Fruit fly (Drosophila melanogaster): Measurements from ENCODE around the gene CG15641.

Gene CG15641

DNA sequence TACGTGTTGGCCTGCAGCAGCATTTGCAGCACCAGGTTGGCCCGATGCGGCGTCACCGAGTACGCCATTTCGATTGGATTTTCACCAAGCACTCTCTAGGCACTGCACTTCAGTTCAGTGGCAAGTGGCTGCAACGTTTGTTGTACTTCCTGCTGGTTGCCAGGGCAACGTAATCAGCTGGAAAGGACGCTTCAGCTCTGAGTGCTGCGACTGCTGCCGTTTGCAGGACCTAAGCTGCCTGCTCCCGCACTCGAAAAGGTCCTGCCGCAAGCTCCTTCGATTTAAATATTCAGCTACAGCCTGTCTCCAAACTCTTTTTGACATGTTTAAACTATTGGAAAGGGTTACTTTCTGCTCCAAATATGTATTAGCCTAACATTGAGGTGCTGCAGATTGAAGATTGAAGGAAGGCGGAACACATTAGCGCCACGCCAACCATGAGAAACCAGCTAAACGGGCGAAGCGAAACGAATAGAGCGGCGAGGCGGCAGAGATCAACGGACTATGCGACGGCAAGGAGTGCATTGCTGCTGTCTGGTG, at the start of gene CG15641, which contains the start of gene CG15642:
Gene CG15641, plus strand, starts transcription at position 490 of the 540 bp plus-strand sequence.
Gene CG15642, minus strand, starts transcription at position 356 of the 540 bp plus-strand sequence.
- TF ChIP-seq CG8478 (optimal IDR thresholded peaks at IDR 0.05) (no peak), CTCF (optimal IDR thresholded peaks at IDR 0.05) (no peak)

DNA sequence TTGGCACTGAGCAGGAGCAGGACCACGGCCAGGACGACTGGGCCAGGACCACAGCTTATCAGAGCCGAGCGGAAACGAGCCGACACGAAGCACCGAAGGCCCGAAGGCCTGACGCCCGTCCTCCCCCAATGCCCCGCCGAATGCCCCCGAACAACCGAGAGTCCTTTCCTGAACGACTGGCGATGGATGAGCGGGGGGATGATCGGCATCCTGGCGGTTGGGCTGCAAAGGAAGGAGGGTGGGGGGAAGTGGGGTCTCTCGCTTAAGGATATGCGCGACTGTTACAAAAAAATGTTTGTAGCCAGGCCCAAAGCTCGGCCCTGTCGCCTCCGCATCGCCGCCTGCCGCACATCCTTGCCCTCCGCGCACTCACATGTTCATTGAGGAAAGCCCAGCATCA, 26.4 kb upstream of the CG15641 start, which contains the start of gene Cngl:
Gene Cngl, minus strand, starts transcription at position 8 of the 400 bp plus-strand sequence.
- TF ChIP-seq CTCF (optimal IDR thresholded peaks at IDR 0.05), result no peak
- TF ChIP-seq CG8478 (optimal IDR thresholded peaks at IDR 0.05), result no peak

DNA sequence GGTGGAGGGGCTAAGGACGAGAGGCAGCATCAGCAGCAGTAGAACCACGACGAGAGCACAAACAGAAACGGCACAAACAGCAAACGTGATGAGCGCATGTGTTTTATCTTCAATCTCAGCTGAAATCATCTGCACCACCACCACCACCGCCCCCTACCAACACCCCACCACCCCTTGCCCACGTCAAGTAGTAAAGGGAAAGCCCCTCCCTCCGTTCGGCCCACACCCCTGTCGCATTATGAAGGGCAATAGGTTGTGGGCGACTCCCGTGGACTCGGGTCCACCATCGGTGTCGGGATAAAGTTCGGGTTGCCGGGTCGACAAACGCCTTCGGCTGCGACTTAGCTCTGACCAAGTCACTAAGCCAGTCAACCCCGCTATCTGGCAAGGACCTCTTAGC, 24.2 kb upstream of the CG15641 start:
- TF ChIP-seq CG8478 (optimal IDR thresholded peaks at IDR 0.05) (no peak), CTCF (optimal IDR thresholded peaks at IDR 0.05) (no peak)

DNA sequence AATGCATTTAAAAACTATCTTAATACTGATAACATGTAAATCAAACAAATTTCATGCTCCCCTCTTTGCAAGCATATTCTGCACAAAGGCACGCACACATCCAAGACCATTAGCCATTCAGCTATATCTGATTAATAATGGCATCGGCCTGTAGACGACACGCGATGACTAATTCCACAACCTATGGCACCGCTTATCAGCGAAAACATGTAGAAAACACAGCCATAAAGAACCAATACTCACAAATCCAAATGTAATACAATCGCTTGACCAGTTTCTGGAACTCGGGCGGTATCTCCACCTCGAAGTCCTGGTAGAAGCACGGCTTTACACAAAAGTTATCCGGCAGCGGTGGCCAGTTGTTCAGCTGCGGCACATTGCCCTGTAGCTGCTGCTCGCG, 19.6 kb upstream of the CG15641 start:
- TF ChIP-seq CG8478 (optimal IDR thresholded peaks at IDR 0.05), result no peak
- TF ChIP-seq CTCF (optimal IDR thresholded peaks at IDR 0.05), result no peak

DNA sequence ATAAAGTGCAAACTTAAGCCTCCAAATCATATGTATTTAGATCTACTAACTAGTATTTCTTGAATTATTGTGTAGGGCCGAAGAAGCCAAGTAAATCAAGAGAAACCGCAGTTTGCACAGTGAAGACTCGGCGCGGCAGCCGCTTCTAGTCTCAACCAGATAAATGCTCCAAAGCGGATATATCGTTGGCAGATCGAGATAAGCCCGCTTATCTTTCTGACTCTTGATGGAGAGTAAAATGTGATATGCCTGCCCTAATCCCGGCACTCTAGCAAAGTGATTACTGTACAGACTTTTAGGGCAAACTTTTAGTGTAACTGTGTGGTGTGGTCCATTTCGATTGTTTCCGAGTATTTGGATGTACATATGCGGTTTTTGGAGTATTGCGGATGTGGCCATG, 18.9 kb upstream of the CG15641 start:
- no peak for TF ChIP-seq CG8478 (optimal IDR thresholded peaks at IDR 0.05)
- TF ChIP-seq CTCF (optimal IDR thresholded peaks at IDR 0.05), result no peak

DNA sequence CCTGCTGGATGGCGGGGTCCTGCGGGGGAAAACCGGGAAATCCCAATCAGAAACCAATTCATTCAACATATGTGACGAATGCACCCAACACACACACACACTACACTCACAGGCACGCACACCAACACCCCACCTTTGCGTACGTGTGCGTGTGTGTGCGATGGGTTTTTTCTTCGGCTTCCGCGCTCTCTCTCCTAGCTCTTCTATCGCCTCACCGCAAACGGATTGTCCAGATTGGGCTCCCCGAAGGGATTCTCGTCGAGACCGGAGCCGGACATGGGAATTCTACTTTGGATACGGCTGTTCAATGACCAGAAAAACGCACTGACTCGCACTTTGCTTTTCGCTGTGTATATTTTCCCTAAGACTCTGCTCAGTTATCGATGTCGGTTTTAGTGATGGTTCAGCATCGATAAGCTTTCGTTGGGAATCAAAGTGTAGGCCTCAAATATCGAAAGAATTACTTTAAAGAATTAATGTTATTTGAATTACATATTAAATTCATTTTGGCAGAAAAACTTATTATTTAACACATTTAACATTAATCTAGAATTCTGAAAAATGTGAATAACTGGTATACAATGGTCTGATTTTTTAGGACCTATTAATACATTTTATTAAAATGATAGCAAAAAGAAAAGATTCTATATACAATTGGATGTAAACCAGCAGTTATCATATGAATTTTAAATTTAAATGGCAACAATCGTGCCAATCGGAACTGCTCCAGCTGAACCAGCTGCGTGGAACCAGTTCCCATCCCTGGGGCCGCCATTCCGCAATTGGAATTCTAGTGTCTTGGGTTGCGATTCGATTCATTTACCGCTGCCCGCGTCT, 18.0 kb upstream of the CG15641 start, which contains the start of the genes Scamp and Ahcy:
Gene Scamp, minus strand, starts transcription at position 394 of the 837 bp plus-strand sequence.
Gene Ahcy, plus strand, starts transcription at position 772 of the 837 bp plus-strand sequence.
- no peak for TF ChIP-seq CTCF (optimal IDR thresholded peaks at IDR 0.05)
- no peak for TF ChIP-seq CG8478 (optimal IDR thresholded peaks at IDR 0.05)

DNA sequence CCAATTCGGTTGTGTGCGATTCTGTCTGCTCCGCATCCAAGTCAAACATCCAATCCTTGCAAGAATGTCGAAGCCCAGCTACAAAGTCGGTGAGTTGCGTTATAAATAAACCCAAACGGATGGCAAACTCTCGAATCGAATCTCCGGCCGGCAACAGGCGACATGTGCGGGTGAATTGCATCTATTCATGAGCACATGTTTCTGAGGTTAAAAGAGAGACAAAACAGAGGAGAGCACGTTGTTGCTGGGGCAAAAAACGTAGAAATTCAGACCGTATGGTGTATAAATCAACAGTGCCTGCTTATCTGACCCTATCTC, 17.4 kb upstream of the CG15641 start:
- TF ChIP-seq CTCF (optimal IDR thresholded peaks at IDR 0.05), result no peak
- TF ChIP-seq CG8478 (optimal IDR thresholded peaks at IDR 0.05), result no peak

DNA sequence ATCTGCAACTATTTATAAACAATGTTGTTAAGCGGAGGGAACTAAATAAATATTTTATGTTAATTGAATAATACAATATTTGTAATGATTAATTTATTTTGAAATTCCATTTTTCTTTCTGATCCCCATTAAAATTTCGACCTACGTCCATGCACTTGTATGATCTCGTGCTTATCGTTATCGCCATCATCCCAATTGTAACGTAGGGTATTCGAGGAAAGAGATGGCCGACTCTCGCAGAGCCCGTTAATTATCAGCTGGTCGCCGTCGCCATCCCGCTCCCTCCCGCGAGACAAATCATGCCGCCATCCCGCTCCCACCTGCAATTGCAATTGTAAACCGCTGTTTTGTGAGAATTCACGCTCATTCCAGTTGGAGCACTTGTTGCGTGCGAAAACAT, 14.6 kb upstream of the CG15641 start, which contains the start of gene CG11655:
Gene CG11655, plus strand, starts transcription at position 351 of the 400 bp plus-strand sequence.
- no peak for TF ChIP-seq CG8478 (optimal IDR thresholded peaks at IDR 0.05)

DNA sequence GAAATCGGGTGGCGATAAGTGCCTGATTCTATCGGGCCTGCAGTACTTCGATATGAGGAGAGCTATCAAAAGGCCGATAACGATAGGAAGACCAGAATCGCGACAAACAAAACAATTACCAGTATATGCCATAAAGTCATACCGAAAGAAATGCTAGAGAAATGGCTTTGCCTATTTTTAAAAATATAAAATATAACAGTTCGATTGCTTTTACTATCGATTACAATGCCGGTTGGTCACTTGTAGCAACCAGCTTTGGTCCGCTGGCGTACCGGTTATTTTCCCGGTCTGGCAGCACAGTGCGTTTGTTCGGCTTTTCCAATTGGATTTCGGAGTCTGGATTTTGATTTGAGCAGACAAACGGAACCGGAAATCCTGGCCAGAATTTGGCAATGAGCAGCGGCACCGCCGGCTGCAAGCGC, 5.2 kb upstream of the CG15641 start, which contains the start of the genes shtd, CG6294 and CG6299:
Gene shtd, minus strand, starts transcription at position 6 of the 422 bp plus-strand sequence.
Gene CG6294, plus strand, starts transcription at position 287 of the 422 bp plus-strand sequence.
Gene CG6299, plus strand, starts transcription at position 287 of the 422 bp plus-strand sequence.
- TF ChIP-seq CTCF (optimal IDR thresholded peaks at IDR 0.05) (peak in 1 of 2 experiments; percentile 23), CG8478 (optimal IDR thresholded peaks at IDR 0.05) (no peak)

DNA sequence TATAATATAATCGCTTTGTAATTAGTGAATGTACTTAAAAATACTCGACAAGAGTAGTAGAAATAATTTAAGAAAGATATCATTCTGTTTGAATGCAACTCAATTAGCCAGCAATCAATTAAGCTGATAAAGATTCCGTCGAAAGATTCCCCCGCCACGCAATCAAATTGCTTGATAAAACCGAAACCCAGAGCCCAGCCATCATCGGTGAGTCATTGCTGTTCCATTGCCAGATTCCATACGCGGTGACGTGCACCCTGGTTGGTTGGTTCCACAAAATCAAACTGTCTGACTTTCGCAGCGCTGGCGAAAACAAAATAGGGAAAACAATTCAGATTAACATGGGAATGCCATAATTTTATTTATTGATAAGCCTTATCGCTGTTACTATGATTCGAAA, 3.2 kb upstream of the CG15641 start:
- no peak for TF ChIP-seq CTCF (optimal IDR thresholded peaks at IDR 0.05)
- no peak for TF ChIP-seq CG8478 (optimal IDR thresholded peaks at IDR 0.05)

DNA sequence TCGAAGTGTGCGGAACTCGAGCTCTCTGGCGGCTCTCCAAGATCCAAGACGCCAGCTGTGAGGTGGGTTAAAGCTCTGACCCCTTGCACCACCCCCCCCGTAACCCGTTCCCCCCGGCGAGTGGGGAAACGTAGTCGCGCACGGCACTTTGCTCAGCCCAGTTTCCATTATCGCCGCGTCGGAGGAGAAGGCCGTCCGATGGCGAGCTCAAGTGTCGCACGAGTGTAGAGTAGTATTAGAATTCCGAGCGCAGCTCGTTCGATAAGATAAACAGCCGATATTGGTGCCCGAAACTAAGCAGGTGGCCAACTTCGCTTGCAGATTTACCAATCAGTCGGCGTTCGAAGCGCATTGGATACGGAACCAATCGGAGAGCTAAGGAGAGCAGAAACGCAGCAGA, 2.3 kb upstream of the CG15641 start:
- TF ChIP-seq CG8478 (optimal IDR thresholded peaks at IDR 0.05) (no peak), CTCF (optimal IDR thresholded peaks at IDR 0.05) (no peak)

DNA sequence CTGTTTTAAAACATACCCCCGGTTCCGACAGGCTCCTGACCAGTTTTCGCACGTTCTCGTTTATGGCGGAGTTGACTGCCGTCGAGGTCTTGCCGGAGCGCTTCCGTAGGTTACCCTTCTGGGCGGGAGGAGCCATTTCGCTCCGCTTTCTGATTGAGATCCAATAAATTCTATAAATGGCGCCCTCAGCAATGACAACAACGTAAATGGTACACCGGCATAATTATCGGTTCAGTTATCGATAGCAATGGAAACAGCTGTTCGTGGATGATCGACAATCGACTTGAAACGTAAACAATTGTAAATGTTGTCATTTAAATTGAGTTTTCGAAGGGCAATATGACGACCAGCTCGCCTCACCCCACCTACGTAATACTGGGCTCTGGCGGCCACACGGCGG, 4.2 kb downstream of the CG15641 start, which contains the start of the genes Grip128 and Alg14:
Gene Grip128, minus strand, starts transcription at position 216 of the 400 bp plus-strand sequence.
Gene Alg14, plus strand, starts transcription at position 261 of the 400 bp plus-strand sequence.
- TF ChIP-seq CTCF (optimal IDR thresholded peaks at IDR 0.05) (no peak), CG8478 (optimal IDR thresholded peaks at IDR 0.05) (no peak)

DNA sequence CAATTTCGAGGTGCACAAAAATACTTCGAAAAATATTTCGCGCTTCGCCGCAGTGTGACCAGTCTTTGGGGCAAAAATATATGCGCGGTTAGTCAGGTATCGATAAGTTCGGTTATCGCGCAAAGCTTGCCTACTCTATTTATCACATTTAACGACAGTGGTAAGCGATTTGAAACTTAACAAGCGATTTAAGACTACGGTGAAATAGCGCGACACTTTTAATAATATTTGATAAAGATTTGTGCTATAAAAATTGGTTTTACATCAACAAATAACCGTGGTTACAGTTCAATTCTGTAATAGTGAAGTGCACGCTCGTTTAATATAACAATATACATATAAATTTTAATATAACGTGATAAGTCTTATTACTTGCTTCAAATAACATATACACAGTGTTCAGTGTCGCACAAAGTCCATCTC, 7.7 kb downstream of the CG15641 start, which contains the start of gene mh:
Gene mh, minus strand, starts transcription at position 34 of the 423 bp plus-strand sequence.
- TF ChIP-seq CTCF (optimal IDR thresholded peaks at IDR 0.05), result no peak
- no peak for TF ChIP-seq CG8478 (optimal IDR thresholded peaks at IDR 0.05)

DNA sequence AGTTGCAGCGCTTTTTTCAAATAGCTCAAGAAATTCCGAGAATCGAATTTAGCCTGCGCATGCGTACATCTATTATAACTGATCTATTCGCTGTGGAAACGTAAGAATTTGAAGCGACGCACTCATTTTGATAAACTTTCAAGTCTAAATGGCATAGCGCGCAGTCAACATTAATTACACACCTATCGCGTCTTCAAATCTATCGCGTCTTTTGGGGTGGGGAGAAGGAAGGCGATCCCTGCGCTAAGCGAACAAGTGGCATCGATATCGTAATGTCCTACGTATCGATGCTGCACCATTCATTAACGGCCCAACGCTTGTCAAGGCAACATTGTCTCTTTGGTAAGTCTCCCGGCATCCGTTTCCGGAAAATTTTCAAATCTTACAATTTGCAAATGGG, 8.1 kb downstream of the CG15641 start, which contains the start of gene CG6324:
Gene CG6324, plus strand, starts transcription at position 301 of the 400 bp plus-strand sequence.
- TF ChIP-seq CG8478 (optimal IDR thresholded peaks at IDR 0.05), result no peak
- TF ChIP-seq CTCF (optimal IDR thresholded peaks at IDR 0.05), result no peak

DNA sequence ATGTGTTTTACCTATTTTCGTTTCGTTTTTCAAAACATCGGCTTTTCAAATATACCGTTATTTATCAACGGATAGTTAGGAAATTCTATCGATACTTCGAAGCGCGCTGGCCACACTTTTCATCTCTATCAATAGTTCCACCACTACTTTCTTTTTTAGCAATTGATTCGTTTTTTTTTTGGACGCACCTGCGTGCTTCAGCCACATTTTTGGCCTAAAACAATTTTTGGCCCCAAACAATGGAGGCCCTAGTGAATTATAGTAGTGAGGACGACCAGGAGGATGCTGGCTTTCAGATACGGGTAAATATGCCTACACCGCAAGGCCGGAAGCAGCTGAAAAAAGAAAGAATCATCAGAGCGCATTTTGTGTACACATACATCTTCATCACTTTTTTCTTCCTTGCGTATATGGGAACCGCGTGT, 14.6 kb downstream of the CG15641 start, which contains the start of gene CG6340:
Gene CG6340, plus strand, starts transcription at position 139 of the 425 bp plus-strand sequence.
- TF ChIP-seq CG8478 (optimal IDR thresholded peaks at IDR 0.05), result no peak
- TF ChIP-seq CTCF (optimal IDR thresholded peaks at IDR 0.05), result no peak
